Fruit fly (Drosophila melanogaster): Measurements from ENCODE around the gene Dd.

Gene Dd

DNA sequence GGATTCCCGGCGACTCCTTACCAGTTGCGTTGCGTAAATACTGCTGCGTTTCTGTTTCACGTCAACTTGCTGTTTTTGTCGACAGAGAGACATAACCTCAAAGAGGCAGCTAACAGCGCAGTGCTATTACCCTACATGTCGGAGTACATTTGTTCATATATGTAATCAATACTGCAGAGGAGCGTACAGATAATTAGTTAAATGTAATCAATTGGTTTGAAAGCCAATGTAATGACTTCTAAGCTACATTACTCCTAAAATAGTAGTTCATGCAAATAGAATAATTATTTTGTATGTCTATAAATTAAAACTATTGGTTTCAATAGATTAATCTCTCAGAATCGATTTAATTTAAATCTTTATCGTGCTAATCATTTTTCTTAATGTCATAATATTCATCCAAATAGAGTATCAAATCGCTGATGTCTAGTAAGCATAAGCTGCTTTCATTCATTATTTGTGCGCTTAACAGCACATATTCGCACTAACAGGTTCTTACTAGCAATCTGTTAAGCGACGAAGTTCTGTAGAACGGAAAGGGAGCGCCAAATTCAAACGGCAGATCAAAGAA is 4.5 kb downstream of the Dd start, which contains the start of the genes SLIRP1 and anox (continued):
- peak; percentile 66 for TF ChIP-seq kni (GFP tag; optimal IDR thresholded peaks at IDR 0.05)
- TF ChIP-seq Pdp1 (GFP tag; optimal IDR thresholded peaks at IDR 0.05) = peak; percentile 82 to 97
- TF ChIP-seq psq (GFP tag; optimal IDR thresholded peaks at IDR 0.05) = peak; percentile 66
- peak; percentile 64; the same call in 1 of the 3 replicates for TF ChIP-seq C15 (GFP tag; IDR thresholded peaks at IDR 0.05)
- TF ChIP-seq ind (GFP tag; optimal IDR thresholded peaks at IDR 0.05) = peak; percentile 88
- peak; percentile 89 for TF ChIP-seq Hsf (GFP tag; optimal IDR thresholded peaks at IDR 0.05)
- TF ChIP-seq Dek (tag; optimal IDR thresholded peaks at IDR 0.05) = peak; percentile 88
- peak; percentile 91 for TF ChIP-seq CG18619 (GFP tag; optimal IDR thresholded peaks at IDR 0.05)
- TF ChIP-seq dm (GFP tag; optimal IDR thresholded peaks at IDR 0.05) = peak; percentile 77
- TF ChIP-seq HmgZ (tag; optimal IDR thresholded peaks at IDR 0.05) = peak; percentile 88
- TF ChIP-seq CG13894 (tag; optimal IDR thresholded peaks at IDR 0.05) = peak; percentile 77
- peak; percentile 76 for TF ChIP-seq Nf-YC (tag; optimal IDR thresholded peaks at IDR 0.05)
- TF ChIP-seq CG12942 (GFP tag; optimal IDR thresholded peaks at IDR 0.05) = peak; percentile 82
- TF ChIP-seq CG8478 (optimal IDR thresholded peaks at IDR 0.05) = no peak
- peak; percentile 79 for TF ChIP-seq Hand (GFP tag; optimal IDR thresholded peaks at IDR 0.05)
- peak; percentile 44; the same call in 1 of the 2 replicates for TF ChIP-seq Awh (GFP tag; IDR thresholded peaks at IDR 0.05)
- TF ChIP-seq Ets97D (GFP tag; optimal IDR thresholded peaks at IDR 0.05) = peak; percentile 35
- TF ChIP-seq CG10274 (GFP tag; optimal IDR thresholded peaks at IDR 0.05) = peak; percentile 68
- TF ChIP-seq lov (optimal IDR thresholded peaks at IDR 0.05) = no peak
- TF ChIP-seq lov (GFP tag; IDR thresholded peaks at IDR 0.05) = no peak
- TF ChIP-seq CG7357 (GFP tag; IDR thresholded peaks at IDR 0.05) = peak; percentile 76
- TF ChIP-seq CG6272 (GFP tag; IDR thresholded peaks at IDR 0.05) = peak; percentile 48; the same call in 1 of the 2 replicates
- no peak for TF ChIP-seq nerfin-2 (GFP tag; IDR thresholded peaks at IDR 0.05; ENCODE audit: partially characterized antibody)
- TF ChIP-seq pita (GFP tag; optimal IDR thresholded peaks at IDR 0.05) = no peak
- no peak for TF ChIP-seq tup (GFP tag; optimal IDR thresholded peaks at IDR 0.05)
- peak; percentile 95 for TF ChIP-seq nmo (GFP tag; optimal IDR thresholded peaks at IDR 0.05)
- TF ChIP-seq CG17186 (GFP tag; optimal IDR thresholded peaks at IDR 0.05) = peak; percentile 99
- peak; percentile 84 for TF ChIP-seq CG12299 (tag; optimal IDR thresholded peaks at IDR 0.05)
- TF ChIP-seq CG3847 (GFP tag; IDR thresholded peaks at IDR 0.05) = peak; percentile 80
- no peak for TF ChIP-seq chm (GFP tag; IDR thresholded peaks at IDR 0.05)
- TF ChIP-seq zfh2 (GFP tag; optimal IDR thresholded peaks at IDR 0.05) = peak; percentile 75
- TF ChIP-seq Mrtf (GFP tag; IDR thresholded peaks at IDR 0.05) = peak; percentile 60; the same call in 1 of the 3 replicates
- peak; percentile 74 for TF ChIP-seq E2f2 (GFP tag; IDR thresholded peaks at IDR 0.05)
- TF ChIP-seq CG3065 (GFP tag; optimal IDR thresholded peaks at IDR 0.05) = peak; percentile 73
- peak; percentile 80 for TF ChIP-seq Dbx (GFP tag; IDR thresholded peaks at IDR 0.05)
- TF ChIP-seq hbn (GFP tag; IDR thresholded peaks at IDR 0.05; ENCODE audit: partially characterized antibody) = no peak
- peak; percentile 90 for TF ChIP-seq lilli (GFP tag; optimal IDR thresholded peaks at IDR 0.05)
- TF ChIP-seq Xbp1 (GFP tag; optimal IDR thresholded peaks at IDR 0.05) = peak; percentile 88
- TF ChIP-seq CG1647 (GFP tag; optimal IDR thresholded peaks at IDR 0.05) = peak; percentile 55
- peak; percentile 69 for TF ChIP-seq CG5245 (GFP tag; optimal IDR thresholded peaks at IDR 0.05)
- TF ChIP-seq pb (GFP tag; optimal IDR thresholded peaks at IDR 0.05) = peak; percentile 23
- TF ChIP-seq vnd (GFP tag; IDR thresholded peaks at IDR 0.05; ENCODE audit: partially characterized antibody) = no peak
- TF ChIP-seq CG13123 (GFP tag; optimal IDR thresholded peaks at IDR 0.05) = peak; percentile 35
- TF ChIP-seq CG1832 (GFP tag; optimal IDR thresholded peaks at IDR 0.05) = no peak
- TF ChIP-seq BtbVII (GFP tag; optimal IDR thresholded peaks at IDR 0.05) = peak; percentile 79
- peak in 1 of 2 experiments; percentile 86 for TF ChIP-seq Eip74EF (GFP tag; optimal IDR thresholded peaks at IDR 0.05)
- TF ChIP-seq pros (GFP tag; optimal IDR thresholded peaks at IDR 0.05) = peak; percentile 18
- peak; percentile 69 for TF ChIP-seq CG8281 (tag; optimal IDR thresholded peaks at IDR 0.05)
- TF ChIP-seq tx (GFP tag; optimal IDR thresholded peaks at IDR 0.05) = peak; percentile 69
- no peak for TF ChIP-seq cg (GFP tag; optimal IDR thresholded peaks at IDR 0.05)

Data from whole organism, embryonic.